Fruit fly (Drosophila melanogaster) whole organism, embryonic: ENCODE measurements around the gene kirre.

Experiments
- Ada2b ChIP-seq: fragments of 200-800 bp; sonication (Bioruptor generic); IDR thresholded peaks from 2 replicates; pipeline ENCODE4 v1.3.6; 2022; ENCODE audit warnings: missing biosample characterization, missing genetic modification characterization
- CG10979 ChIP-seq: fragments of 200-800 bp; sonication (Bioruptor generic); optimal IDR thresholded peaks from 2 replicates; lab custom pipeline; 2018; ENCODE audit warnings: missing biosample characterization, mild to moderate bottlenecking, missing genetic modification characterization, moderate library complexity
- CG12942 ChIP-seq: fragments of 200-800 bp; sonication (Bioruptor generic); optimal IDR thresholded peaks from 3 replicates; lab custom pipeline; 2016; ENCODE audit warnings: missing biosample characterization, missing genetic modification characterization
- CG13123 ChIP-seq: fragments of 200-800 bp; sonication (Bioruptor generic); optimal IDR thresholded peaks from 2 replicates; lab custom pipeline; 2016; ENCODE audit warnings: missing biosample characterization, missing genetic modification characterization
- CG14441 ChIP-seq: fragments of 200-800 bp; sonication (Bioruptor generic); IDR thresholded peaks from 2 replicates; pipeline ENCODE4 v1.3.6; 2022; ENCODE audit warnings: missing biosample characterization, missing genetic modification characterization
- CG15479 ChIP-seq: fragments of 200-800 bp; sonication (Bioruptor generic); optimal IDR thresholded peaks from 3 replicates; lab custom pipeline; 2019; ENCODE audit warnings: missing biosample characterization, mild to moderate bottlenecking, missing genetic modification characterization, moderate library complexity
- CG1602 ChIP-seq: fragments of 200-800 bp; sonication (Bioruptor generic); optimal IDR thresholded peaks from 3 replicates; lab custom pipeline; 2016; ENCODE audit warnings: missing biosample characterization, missing genetic modification characterization
- CG17359 ChIP-seq: fragments of 200-800 bp; sonication (Bioruptor generic); optimal IDR thresholded peaks from 3 replicates; lab custom pipeline; 2018; ENCODE audit warnings: missing biosample characterization, mild to moderate bottlenecking, missing genetic modification characterization, moderate library complexity
- CG17829 ChIP-seq: fragments of 200-800 bp; optimal IDR thresholded peaks from 2 replicates; lab custom pipeline; 2019; ENCODE audit warnings: missing biosample characterization, mild to moderate bottlenecking, missing genetic modification characterization, moderate library complexity
- CG18764 ChIP-seq: fragments of 200-800 bp; sonication (Bioruptor generic); optimal IDR thresholded peaks from 3 replicates; lab custom pipeline; 2016; ENCODE audit warnings: missing biosample characterization, missing genetic modification characterization
- CG3726 ChIP-seq: fragments of 200-800 bp; sonication (Bioruptor generic); IDR thresholded peaks from 3 replicates; pipeline ENCODE4, ENCODE4 v1.3.6; 2022; ENCODE audit warnings: missing biosample characterization, missing genetic modification characterization
- CG4360 ChIP-seq: fragments of 200-800 bp; sonication (Bioruptor generic); IDR thresholded peaks from 2 replicates; pipeline ENCODE4 v1.3.6; 2022; ENCODE audit warnings: missing biosample characterization, missing genetic modification characterization
- CG4404 ChIP-seq: fragments of 200-800 bp; sonication (Bioruptor generic); IDR thresholded peaks from 2 replicates; pipeline ENCODE4 v1.3.6; 2022; ENCODE audit warnings: missing biosample characterization, missing genetic modification characterization
- CG4617 ChIP-seq: fragments of 200-800 bp; sonication (Bioruptor generic); optimal IDR thresholded peaks from 3 replicates; lab custom pipeline; 2016; ENCODE audit warnings: missing biosample characterization, missing genetic modification characterization, borderline replicate concordance
- CG4707 ChIP-seq: fragments of 200-800 bp; sonication (Bioruptor generic); optimal IDR thresholded peaks from 2 replicates; lab custom pipeline; 2018; ENCODE audit warnings: missing biosample characterization, mild to moderate bottlenecking, missing genetic modification characterization, moderate library complexity
- CG5245 ChIP-seq: fragments of 200-800 bp; sonication (Bioruptor generic); optimal IDR thresholded peaks from 3 replicates; lab custom pipeline; 2016; ENCODE audit warnings: missing biosample characterization, missing genetic modification characterization
- CG7357 ChIP-seq: fragments of 200-800 bp; sonication (Bioruptor generic); IDR thresholded peaks from 3 replicates; pipeline ENCODE4 v1.3.6; 2022; ENCODE audit warnings: missing biosample characterization, missing genetic modification characterization
- CG7963 ChIP-seq: fragments of 200-800 bp; sonication (Bioruptor generic); IDR thresholded peaks from 3 replicates; pipeline ENCODE4 v1.3.6; 2022; ENCODE audit warnings: missing biosample characterization, missing genetic modification characterization; ENCODE audit not compliant: partially characterized antibody
- CG8281 ChIP-seq: fragments of 200-800 bp; sonication (Bioruptor generic); optimal IDR thresholded peaks from 2 replicates; lab custom pipeline; 2018; ENCODE audit warnings: missing biosample characterization, mild to moderate bottlenecking, missing genetic modification characterization, moderate library complexity
- CG8944 ChIP-seq: fragments of 200-800 bp; sonication (Bioruptor generic); optimal IDR thresholded peaks from 3 replicates; lab custom pipeline; 2016; ENCODE audit warnings: missing biosample characterization, missing genetic modification characterization
- CG9727 ChIP-seq: fragments of 200-800 bp; sonication (Bioruptor generic); optimal IDR thresholded peaks from 3 replicates; lab custom pipeline; 2017; ENCODE audit warnings: missing biosample characterization, mild to moderate bottlenecking, missing genetic modification characterization
- CG9797 ChIP-seq: fragments of 200-800 bp; sonication (Bioruptor generic); optimal IDR thresholded peaks from 3 replicates; lab custom pipeline; 2018; ENCODE audit warnings: missing biosample characterization, mild to moderate bottlenecking, missing genetic modification characterization
- Chrac-16 ChIP-seq: fragments of 200-800 bp; sonication (Bioruptor generic); optimal IDR thresholded peaks from 3 replicates; lab custom pipeline; 2016; ENCODE audit warnings: missing biosample characterization, missing genetic modification characterization
- CrebB ChIP-seq: fragments of 200-800 bp; sonication (Bioruptor generic); optimal IDR thresholded peaks from 3 replicates; lab custom pipeline; 2018; ENCODE audit warnings: missing biosample characterization, mild to moderate bottlenecking, missing genetic modification characterization
- Dip2 ChIP-seq: fragments of 200-800 bp; sonication (Bioruptor generic); IDR thresholded peaks from 2 replicates; pipeline ENCODE4 v1.3.6; 2022; ENCODE audit warnings: missing biosample characterization, missing genetic modification characterization
- Dp ChIP-seq: fragments of 200-800 bp; sonication (Bioruptor generic); optimal IDR thresholded peaks from 2 replicates; lab custom pipeline; 2018; ENCODE audit warnings: missing biosample characterization, mild to moderate bottlenecking, missing genetic modification characterization, moderate library complexity
- Gug ChIP-seq: fragments of 200-800 bp; sonication (Bioruptor generic); IDR thresholded peaks from 4 replicates; pipeline ENCODE4 v1.3.6; 2022; ENCODE audit warnings: missing biosample characterization, missing genetic modification characterization
- HLH54F ChIP-seq: fragments of 200-800 bp; sonication (Bioruptor generic); optimal IDR thresholded peaks from 3 replicates; lab custom pipeline; 2016; ENCODE audit warnings: missing biosample characterization, missing genetic modification characterization
- Nf-YA ChIP-seq: fragments of 200-800 bp; sonication (Bioruptor generic); IDR thresholded peaks from 2 replicates; pipeline ENCODE4 v1.3.6; 2022; ENCODE audit warnings: missing biosample characterization, missing genetic modification characterization
- Scr ChIP-seq: fragments of 200-800 bp; sonication (Bioruptor generic); IDR thresholded peaks from 2 replicates; pipeline ENCODE4 v1.3.6; 2022; ENCODE audit warnings: missing biosample characterization, missing genetic modification characterization; ENCODE audit not compliant: partially characterized antibody
- Sox100B ChIP-seq: fragments of 200-800 bp; sonication (Bioruptor generic); optimal IDR thresholded peaks from 3 replicates; lab custom pipeline; 2018; ENCODE audit warnings: missing biosample characterization, mild to moderate bottlenecking, missing genetic modification characterization
- Spps ChIP-seq: fragments of 200-800 bp; sonication (Bioruptor generic); optimal IDR thresholded peaks from 2 replicates; lab custom pipeline; 2018; ENCODE audit warnings: missing biosample characterization, mild to moderate bottlenecking, missing genetic modification characterization
- ash1 ChIP-seq: fragments of 200-800 bp; sonication (Bioruptor generic); optimal IDR thresholded peaks from 2 replicates; lab custom pipeline; 2018; ENCODE audit warnings: missing biosample characterization, mild to moderate bottlenecking, missing genetic modification characterization
- bab2 ChIP-seq: fragments of 200-800 bp; sonication (Bioruptor generic); optimal IDR thresholded peaks from 2 replicates; lab custom pipeline; 2016; ENCODE audit warnings: missing biosample characterization, missing genetic modification characterization
- br ChIP-seq: fragments of >200 bp; optimal IDR thresholded peaks from 2 replicates; lab custom pipeline; 2017
- chm ChIP-seq: fragments of 200-800 bp; sonication (Bioruptor generic); IDR thresholded peaks from 2 replicates; pipeline ENCODE4 v1.3.6; 2022; ENCODE audit warnings: missing biosample characterization, missing genetic modification characterization
- fd102C ChIP-seq: fragments of 200-800 bp; sonication (Bioruptor generic); optimal IDR thresholded peaks from 2 replicates; lab custom pipeline; 2018; ENCODE audit warnings: missing biosample characterization, mild to moderate bottlenecking, missing genetic modification characterization, moderate library complexity
- gfzf ChIP-seq: fragments of 200-800 bp; sonication (Bioruptor generic); optimal IDR thresholded peaks from 2 replicates; lab custom pipeline; 2016; ENCODE audit warnings: missing biosample characterization, mild to moderate bottlenecking, missing genetic modification characterization, moderate library complexity
- ind ChIP-seq: fragments of 200-800 bp; sonication (Bioruptor generic); optimal IDR thresholded peaks from 3 replicates; lab custom pipeline; 2016; ENCODE audit warnings: missing biosample characterization, missing genetic modification characterization
- kah ChIP-seq: fragments of 200-800 bp; sonication (Bioruptor generic); optimal IDR thresholded peaks from 2 replicates; lab custom pipeline; 2018; ENCODE audit warnings: missing biosample characterization, mild to moderate bottlenecking, missing genetic modification characterization
- lab ChIP-seq: fragments of 200-800 bp; sonication (Bioruptor generic); optimal IDR thresholded peaks from 3 replicates; lab custom pipeline; 2017; ENCODE audit warnings: missing biosample characterization, missing genetic modification characterization, mild to moderate bottlenecking, moderate library complexity, missing genetic modification reagents
- nerfin-1 ChIP-seq: fragments of 200-800 bp; sonication (Bioruptor generic); optimal IDR thresholded peaks from 3 replicates; lab custom pipeline; 2019; ENCODE audit warnings: missing biosample characterization, mild to moderate bottlenecking, missing genetic modification characterization, moderate library complexity
- psq ChIP-seq: fragments of 200-800 bp; sonication (Bioruptor generic); optimal IDR thresholded peaks from 2 replicates; lab custom pipeline; 2017; ENCODE audit warnings: missing biosample characterization, missing genetic modification characterization
- sens ChIP-seq: fragments of 200-800 bp; sonication (Bioruptor generic); peaks from one replicate; lab custom pipeline; 2016; ENCODE audit warnings: missing biosample characterization, missing genetic modification characterization
- seq ChIP-seq: fragments of 200-800 bp; sonication (Bioruptor generic); IDR thresholded peaks from 2 replicates; pipeline ENCODE4 v1.3.6; 2022; ENCODE audit warnings: missing biosample characterization, missing genetic modification characterization
- shn ChIP-seq: fragments of 200-800 bp; sonication (Bioruptor generic); optimal IDR thresholded peaks from 3 replicates; lab custom pipeline; 2016; ENCODE audit warnings: missing biosample characterization, missing genetic modification characterization
- sr ChIP-seq: fragments of 200-800 bp; sonication (Bioruptor generic); IDR thresholded peaks from 3 replicates; pipeline ENCODE4 v1.3.6; 2022; ENCODE audit warnings: missing biosample characterization, missing genetic modification characterization
- stc ChIP-seq: fragments of 200-800 bp; sonication (Bioruptor generic); IDR thresholded peaks from 2 replicates; pipeline ENCODE4 v1.3.6; 2022; ENCODE audit warnings: missing biosample characterization, missing genetic modification characterization
- tgo ChIP-seq: fragments of 200-800 bp; sonication (Bioruptor generic); IDR thresholded peaks from 3 replicates; pipeline ENCODE4 v1.3.6; 2022; ENCODE audit warnings: missing biosample characterization, missing genetic modification characterization
- tna ChIP-seq: fragments of 200-800 bp; sonication (Bioruptor generic); IDR thresholded peaks from 2 replicates; pipeline ENCODE4 v1.3.6; 2022; ENCODE audit warnings: missing biosample characterization, missing genetic modification characterization; ENCODE audit not compliant: partially characterized antibody
- ttk ChIP-seq: fragments of 200-800 bp; sonication (Bioruptor generic); IDR thresholded peaks from 2 replicates; pipeline ENCODE4 v2.1.2; 2022; ENCODE audit warnings: missing biosample characterization, missing genetic modification characterization
- zen ChIP-seq: fragments of 200-800 bp; sonication (Bioruptor generic); optimal IDR thresholded peaks from 3 replicates; lab custom pipeline; 2018; ENCODE audit warnings: missing biosample characterization, mild to moderate bottlenecking, missing genetic modification characterization, moderate library complexity

The kirre gene

DNA sequence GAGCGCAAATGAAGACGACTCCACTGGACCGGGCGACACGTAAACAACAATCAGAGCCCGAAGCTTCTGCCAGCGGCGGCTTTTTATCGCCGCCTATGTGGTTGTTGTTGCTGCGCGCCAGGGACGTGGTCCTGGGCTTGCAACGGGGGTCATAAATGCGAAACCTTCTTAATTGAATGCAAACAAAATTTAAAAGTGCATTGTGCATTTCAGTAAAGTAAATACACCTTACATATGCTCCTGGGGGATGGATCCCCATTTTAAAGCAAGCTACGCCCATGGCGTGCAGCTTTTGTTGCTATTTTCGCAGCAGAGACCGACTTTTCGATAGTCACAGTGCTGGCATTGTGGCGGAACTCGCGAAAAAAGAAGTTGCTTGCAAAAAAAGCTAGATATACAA lies 36.5 kb upstream of the kirre start, which contains the start of gene Ugalt (continued):
- TF ChIP-seq CG3726 (GFP tag; lab: Robert Waterston, UW) (peak; percentile 100), Ada2b (GFP tag; lab: Robert Waterston, UW) (peak; percentile 100), zen (tag; lab: Kevin White, UChicago) (peak; percentile 100), CG17359 (tag; lab: Kevin White, UChicago) (peak; percentile 100), tgo (GFP tag; lab: Robert Waterston, UW) (peak; percentile 100), CG9797 (GFP tag; lab: Kevin White, UChicago) (peak; percentile 96), CG18764 (GFP tag; lab: Kevin White, UChicago) (peak; percentile 100), lab (GFP tag; lab: Kevin White, UChicago) (peak; percentile 100), Scr (0 out of 2 replicates have a peak, but pooled peaks have one; percentile 12), CG4404 (GFP tag; lab: Robert Waterston, UW) (peak; percentile 100), CG4617 (GFP tag; lab: Kevin White, UChicago) (peak; percentile 100), CG10979 (tag; lab: Kevin White, UChicago) (peak; percentile 100), seq (GFP tag; lab: Robert Waterston, UW) (peak; percentile 100), kah (peak; percentile 100), stc (GFP tag; lab: Robert Waterston, UW) (peak; percentile 100), tna (no peak), Dp (GFP tag; lab: Kevin White, UChicago) (peak; percentile 68), sr (GFP tag; lab: Robert Waterston, UW) (peak; percentile 100), CG7963 (GFP tag; lab: Robert Waterston, UW) (no peak), Spps (tag; lab: Kevin White, UChicago) (peak; percentile 100), Sox100B (peak; percentile 100), CG17829 (tag; lab: Kevin White, UChicago) (peak; percentile 100), ind (GFP tag; lab: Kevin White, UChicago) (peak; percentile 100), shn (GFP tag; lab: Kevin White, UChicago) (peak; percentile 100), gfzf (GFP tag; lab: Kevin White, UChicago) (peak; percentile 55), CG13123 (GFP tag; lab: Kevin White, UChicago) (peak; percentile 100), sens (GFP tag; lab: Kevin White, UChicago) (peak; percentile 100), chm (GFP tag; lab: Robert Waterston, UW) (peak; percentile 100), ash1 (peak; percentile 100), CG4360 (GFP tag; lab: Robert Waterston, UW) (peak; percentile 100), CG1602 (peak; percentile 100), Dip2 (GFP tag; lab: Robert Waterston, UW) (peak; percentile 88), CG4707 (peak; percentile 99), nerfin-1 (peak; percentile 100), CrebB (tag; lab: Kevin White, UChicago) (peak; percentile 100), Gug (GFP tag; lab: Robert Waterston, UW) (peak; percentile 100), CG14441 (GFP tag; lab: Robert Waterston, UW) (peak; percentile 100), CG15479 (GFP tag; lab: Kevin White, UChicago) (peak; percentile 72), Nf-YA (GFP tag; lab: Robert Waterston, UW) (peak; percentile 100), bab2 (GFP tag; lab: Kevin White, UChicago) (peak; percentile 100), CG8281 (tag; lab: Kevin White, UChicago) (peak; percentile 98), CG7357 (GFP tag; lab: Robert Waterston, UW) (peak; percentile 100), psq (GFP tag; lab: Kevin White, UChicago) (peak; percentile 99), br (lab: Kevin White, UChicago) (no peak), CG12942 (GFP tag; lab: Kevin White, UChicago) (peak; percentile 100), Chrac-16 (GFP tag; lab: Kevin White, UChicago) (peak; percentile 100), CG8944 (GFP tag; lab: Kevin White, UChicago) (peak; percentile 100), HLH54F (peak; percentile 100), CG9727 (peak; percentile 100), CG5245 (GFP tag; lab: Kevin White, UChicago) (peak; percentile 100), ttk (GFP tag; lab: Robert Waterston, UW) (peak; percentile 100), fd102C (peak; percentile 97)
